Fruit fly (Drosophila melanogaster): ENCODE results near the gene CG10237.

Gene CG10237

DNA sequence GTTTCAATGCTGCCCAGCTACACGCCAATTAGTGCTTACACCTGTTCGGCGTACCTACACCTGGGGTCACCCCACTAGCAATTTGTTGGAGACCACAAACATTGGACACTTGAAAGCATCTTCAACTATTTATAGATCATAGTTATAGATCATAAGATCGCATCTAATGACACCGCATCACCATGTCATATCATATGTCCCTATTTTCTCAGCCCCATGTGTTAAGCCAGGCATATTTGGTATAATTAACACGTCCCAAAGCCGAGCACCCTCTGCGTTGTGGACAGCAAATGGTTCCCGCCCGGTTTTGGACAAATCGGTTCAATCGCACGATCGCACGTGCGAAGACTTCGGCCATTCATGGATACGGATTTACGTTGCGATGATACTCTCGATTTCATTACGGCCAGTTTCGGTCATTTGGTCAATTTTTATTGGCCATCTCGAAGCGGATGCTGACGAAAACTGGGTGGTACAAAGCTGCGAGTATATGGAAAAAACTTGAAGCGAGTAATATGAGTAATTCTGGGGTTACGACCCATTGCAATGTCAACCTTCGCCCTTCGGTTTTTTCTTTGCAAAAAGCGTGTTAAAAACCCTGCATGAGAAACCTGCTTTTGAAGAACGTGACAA is 2.8 kb downstream of the CG10237 start (continued):
- TF ChIP-seq CG11504 (tag; optimal IDR thresholded peaks at IDR 0.05) (peak; percentile 94), bab2 (GFP tag; optimal IDR thresholded peaks at IDR 0.05) (peak; percentile 79), dimm (GFP tag; IDR thresholded peaks at IDR 0.05) (peak; percentile 62), CG34224 (GFP tag; IDR thresholded peaks at IDR 0.05; ENCODE audit: partially characterized antibody) (no peak), CG10209 (GFP tag; optimal IDR thresholded peaks at IDR 0.05) (peak; percentile 73), zf30C (GFP tag; optimal IDR thresholded peaks at IDR 0.05) (no peak), chinmo (GFP tag; IDR thresholded peaks at IDR 0.05; ENCODE audit: partially characterized antibody) (0 out of 4 replicates have a peak, but pooled peaks have one; percentile 73), CG8359 (GFP tag; optimal IDR thresholded peaks at IDR 0.05; ENCODE audit: borderline replicate concordance) (peak; percentile 47), CG16813 (GFP tag; IDR thresholded peaks at IDR 0.05; ENCODE audit: partially characterized antibody) (no peak), CG14965 (GFP tag; optimal IDR thresholded peaks at IDR 0.05; ENCODE audit: borderline replicate concordance) (no peak), Meics (GFP tag; optimal IDR thresholded peaks at IDR 0.05) (peak; percentile 81), CG6813 (GFP tag; optimal IDR thresholded peaks at IDR 0.05) (peak; percentile 33), CG30431 (GFP tag; optimal IDR thresholded peaks at IDR 0.05) (peak; percentile 48), CG1603 (tag; optimal IDR thresholded peaks at IDR 0.05) (peak; percentile 92), Poxn (GFP tag; IDR thresholded peaks at IDR 0.05) (peak; percentile 66), CG1602 (GFP tag; optimal IDR thresholded peaks at IDR 0.05) (peak; percentile 83), crp (GFP tag; optimal IDR thresholded peaks at IDR 0.05) (peak in 1 of 2 experiments; percentile 60), Neu2 (GFP tag; optimal IDR thresholded peaks at IDR 0.05; ENCODE audit: borderline replicate concordance) (peak; percentile 56), CG10274 (GFP tag; optimal IDR thresholded peaks at IDR 0.05) (peak; percentile 26), pb (GFP tag; optimal IDR thresholded peaks at IDR 0.05) (peak; percentile 64), gsb (GFP tag; IDR thresholded peaks at IDR 0.05) (peak; percentile 52), Bteb2 (GFP tag; optimal IDR thresholded peaks at IDR 0.05) (peak; percentile 50), Kr (GFP tag; optimal IDR thresholded peaks at IDR 0.05) (no peak), CG12155 (GFP tag; optimal IDR thresholded peaks at IDR 0.05) (peak; percentile 62), oc (tag; optimal IDR thresholded peaks at IDR 0.05) (peak; percentile 93), CG2120 (GFP tag; optimal IDR thresholded peaks at IDR 0.05) (peak; percentile 75), ato (GFP tag; IDR thresholded peaks at IDR 0.05; ENCODE audit: partially characterized antibody) (no peak), Myb (GFP tag; optimal IDR thresholded peaks at IDR 0.05) (peak; percentile 43), CG43689 (GFP tag; IDR thresholded peaks at IDR 0.05) (peak; percentile 81), CG12104 (GFP tag; optimal IDR thresholded peaks at IDR 0.05) (no peak), CG12219 (GFP tag; optimal IDR thresholded peaks at IDR 0.05) (peak; percentile 86), CG6254 (GFP tag; optimal IDR thresholded peaks at IDR 0.05) (peak; percentile 46), btn (GFP tag; optimal IDR thresholded peaks at IDR 0.05) (peak; percentile 52), CG1792 (GFP tag; optimal IDR thresholded peaks at IDR 0.05) (peak; percentile 31), CG8089 (GFP tag; optimal IDR thresholded peaks at IDR 0.05) (peak; percentile 54), ranshi (GFP tag; IDR thresholded peaks at IDR 0.05) (peak; percentile 93), Hr39 (optimal IDR thresholded peaks at IDR 0.05) (no peak), chn (GFP tag; optimal IDR thresholded peaks at IDR 0.05) (peak; percentile 83), CG7987 (GFP tag; optimal IDR thresholded peaks at IDR 0.05) (peak; percentile 59), CG17612 (GFP tag; IDR thresholded peaks at IDR 0.05) (no peak), Awh (GFP tag; IDR thresholded peaks at IDR 0.05) (peak; percentile 88), CG9609 (GFP tag; optimal IDR thresholded peaks at IDR 0.05) (peak; percentile 56), hbn (GFP tag; IDR thresholded peaks at IDR 0.05; ENCODE audit: partially characterized antibody) (no peak), ro (GFP tag; IDR thresholded peaks at IDR 0.05) (no peak), p53 (GFP tag; optimal IDR thresholded peaks at IDR 0.05) (peak; percentile 49), CG14667 (GFP tag; IDR thresholded peaks at IDR 0.05) (peak; percentile 61), Dip2 (GFP tag; IDR thresholded peaks at IDR 0.05) (no peak), CG14710 (tag; optimal IDR thresholded peaks at IDR 0.05) (peak; percentile 14), Nf-YC (tag; optimal IDR thresholded peaks at IDR 0.05) (peak; percentile 8)
